Fruit fly (Drosophila melanogaster) whole organism, embryonic: Measurements from ENCODE around the gene dob.
A peak's percentile ranks its signal among the peaks of the same experiment; 100 is the strongest.

Experiments
- Ada2b ChIP-seq: fragments of 200-800 bp; sonication (Bioruptor generic); IDR thresholded peaks from 2 replicates; pipeline ENCODE4 v1.3.6; 2022; ENCODE audit warnings: missing biosample characterization, missing genetic modification characterization
- Antp ChIP-seq: fragments of 200-800 bp; sonication (Bioruptor generic); optimal IDR thresholded peaks from 3 replicates; lab custom pipeline; 2016; ENCODE audit warnings: missing biosample characterization, missing genetic modification characterization
- Awh ChIP-seq: fragments of 200-800 bp; sonication (Bioruptor generic); IDR thresholded peaks from 2 replicates; pipeline ENCODE4, ENCODE4 v1.3.6; 2022; ENCODE audit warnings: missing biosample characterization, missing genetic modification characterization
- CG10366 ChIP-seq: fragments of 200-800 bp; sonication (Bioruptor generic); IDR thresholded peaks from 2 replicates; pipeline ENCODE4 v1.3.6; 2022; ENCODE audit warnings: missing biosample characterization, missing genetic modification characterization
- CG10543 ChIP-seq: fragments of 200-800 bp; sonication (Bioruptor generic); optimal IDR thresholded peaks from 3 replicates; lab custom pipeline; 2017; ENCODE audit warnings: missing biosample characterization, mild to moderate bottlenecking, missing genetic modification characterization, moderate library complexity
- CG11696 ChIP-seq: fragments of 200-800 bp; sonication (Bioruptor generic); IDR thresholded peaks from 2 replicates; pipeline ENCODE4 v1.3.6; 2022; ENCODE audit warnings: missing biosample characterization, missing genetic modification characterization
- CG12219 ChIP-seq: fragments of 200-800 bp; sonication (Bioruptor generic); optimal IDR thresholded peaks from 3 replicates; lab custom pipeline; 2018; ENCODE audit warnings: missing biosample characterization, mild to moderate bottlenecking, missing genetic modification characterization
- CG12659 ChIP-seq: fragments of 200-800 bp; sonication (Bioruptor generic); optimal IDR thresholded peaks from 3 replicates; lab custom pipeline; 2017; ENCODE audit warnings: mild to moderate bottlenecking, missing biosample characterization, missing genetic modification reagents, missing genetic modification characterization
- CG12942 ChIP-seq: fragments of 200-800 bp; sonication (Bioruptor generic); optimal IDR thresholded peaks from 3 replicates; lab custom pipeline; 2016; ENCODE audit warnings: missing biosample characterization, missing genetic modification characterization
- CG13624 ChIP-seq: fragments of 200-800 bp; sonication (Bioruptor generic); optimal IDR thresholded peaks from 2 replicates; lab custom pipeline; 2016; ENCODE audit warnings: missing biosample characterization, missing genetic modification characterization
- CG15073 ChIP-seq: fragments of 200-800 bp; sonication (Bioruptor generic); optimal IDR thresholded peaks from 2 replicates; lab custom pipeline; 2016; ENCODE audit warnings: missing biosample characterization, missing genetic modification characterization
- CG15269 ChIP-seq: fragments of 200-800 bp; sonication (Bioruptor generic); optimal IDR thresholded peaks from 2 replicates; lab custom pipeline; 2018; ENCODE audit warnings: missing biosample characterization, mild to moderate bottlenecking, missing genetic modification characterization, moderate library complexity
- CG1603 ChIP-seq: fragments of 200-800 bp; sonication (Bioruptor generic); optimal IDR thresholded peaks from 2 replicates; lab custom pipeline; 2019; ENCODE audit warnings: missing biosample characterization, mild to moderate bottlenecking, missing genetic modification characterization, moderate library complexity
- CG16813 ChIP-seq: fragments of 200-800 bp; sonication (Bioruptor generic); IDR thresholded peaks from 3 replicates; pipeline ENCODE4 v1.3.6; 2022; ENCODE audit warnings: missing biosample characterization, missing genetic modification characterization; ENCODE audit not compliant: partially characterized antibody
- CG17568 ChIP-seq: fragments of 200-800 bp; sonication (Bioruptor generic); optimal IDR thresholded peaks from 2 replicates; lab custom pipeline; 2018; ENCODE audit warnings: missing biosample characterization, mild to moderate bottlenecking, missing genetic modification characterization, moderate library complexity
- CG1832 ChIP-seq: fragments of 200-800 bp; sonication (Bioruptor generic); optimal IDR thresholded peaks from 2 replicates; lab custom pipeline; 2017; ENCODE audit warnings: missing biosample characterization, mild to moderate bottlenecking, missing genetic modification characterization, inconsistent platforms
- CG2678 ChIP-seq: fragments of 200-800 bp; sonication (Bioruptor generic); optimal IDR thresholded peaks from 3 replicates; lab custom pipeline; 2019; ENCODE audit warnings: missing biosample characterization, mild to moderate bottlenecking, missing genetic modification characterization, moderate library complexity
- CG3065 ChIP-seq: fragments of 200-800 bp; sonication (Bioruptor generic); optimal IDR thresholded peaks from 2 replicates; lab custom pipeline; 2016; ENCODE audit warnings: missing biosample characterization, missing genetic modification characterization
- CG34422 ChIP-seq: fragments of 200-800 bp; sonication (Bioruptor generic); IDR thresholded peaks from 3 replicates; pipeline ENCODE4 v1.3.6; 2022; ENCODE audit warnings: missing biosample characterization, missing genetic modification characterization
- CG3847 ChIP-seq: fragments of 200-800 bp; sonication (Bioruptor generic); IDR thresholded peaks from 2 replicates; pipeline ENCODE4 v1.3.6; 2022; ENCODE audit warnings: missing biosample characterization, missing genetic modification characterization
- CG43689 ChIP-seq: fragments of 200-800 bp; sonication (Bioruptor generic); IDR thresholded peaks from 2 replicates; pipeline ENCODE4 v1.3.6; 2022; ENCODE audit warnings: missing biosample characterization, missing genetic modification characterization
- Dip3 ChIP-seq: fragments of 200-800 bp; sonication (Bioruptor generic); optimal IDR thresholded peaks from 3 replicates; lab custom pipeline; 2016; ENCODE audit warnings: missing biosample characterization, missing genetic modification characterization
- Dp ChIP-seq: fragments of 200-800 bp; sonication (Bioruptor generic); optimal IDR thresholded peaks from 2 replicates; lab custom pipeline; 2018; ENCODE audit warnings: missing biosample characterization, mild to moderate bottlenecking, missing genetic modification characterization, moderate library complexity
- GATAe ChIP-seq: fragments of 200-800 bp; sonication (Bioruptor generic); conservative IDR thresholded peaks from 2 replicates; pipeline ENCODE4 v1.3.6; 2022; ENCODE audit warnings: missing biosample characterization, missing genetic modification characterization
- HLHmδ ChIP-seq: fragments of 200-800 bp; sonication (Bioruptor generic); optimal IDR thresholded peaks from 2 replicates; lab custom pipeline; 2018; ENCODE audit warnings: missing biosample characterization, mild to moderate bottlenecking, missing genetic modification characterization, moderate library complexity
- Hr78 ChIP-seq, 2 experiments: fragments of 200-800 bp in 1 of 2; fragments of >200 bp in 1 of 2; sonication (Bioruptor generic) in 1 of 2; optimal IDR thresholded peaks; 2 replicates each; lab custom pipeline; 2017 to 2019; ENCODE audit warnings: missing biosample characterization in 2 of 2, missing genetic modification characterization in 2 of 2, mild to moderate bottlenecking in 1 of 2, moderate library complexity in 1 of 2
- Max ChIP-seq: fragments of 200-800 bp; sonication (Bioruptor generic); optimal IDR thresholded peaks from 2 replicates; lab custom pipeline; 2016; ENCODE audit warnings: missing biosample characterization, mild to moderate bottlenecking, missing genetic modification characterization
- Med ChIP-seq: fragments of 200-800 bp; sonication (Bioruptor generic); peaks from one replicate; lab custom pipeline; 2016; ENCODE audit warnings: missing biosample characterization, missing genetic modification characterization, mild to moderate bottlenecking, inconsistent platforms, moderate library complexity
- NK7.1 ChIP-seq: fragments of 200-800 bp; sonication (Bioruptor generic); optimal IDR thresholded peaks from 3 replicates; lab custom pipeline; 2016; ENCODE audit warnings: missing biosample characterization, missing genetic modification characterization
- Tbp ChIP-seq: fragments of >200 bp; optimal IDR thresholded peaks from 2 replicates; lab custom pipeline; 2018; ENCODE audit warnings: missing biosample characterization, missing genetic modification characterization
- YL-1 ChIP-seq: fragments of 200-800 bp; sonication (Bioruptor generic); optimal IDR thresholded peaks from 3 replicates; lab custom pipeline; 2017; ENCODE audit warnings: missing biosample characterization, mild to moderate bottlenecking, missing genetic modification characterization
- al ChIP-seq: fragments of 200-800 bp; sonication (Bioruptor generic); IDR thresholded peaks from 2 replicates; pipeline ENCODE4 v1.3.6; 2022; ENCODE audit warnings: missing biosample characterization, missing genetic modification characterization
- crol ChIP-seq: fragments of 200-800 bp; sonication (Bioruptor generic); IDR thresholded peaks from 2 replicates; pipeline ENCODE4 v1.3.6; 2022; ENCODE audit warnings: missing biosample characterization, missing genetic modification characterization
- crp ChIP-seq, 2 experiments: fragments of 200-800 bp; sonication (Bioruptor generic); optimal IDR thresholded peaks; 2 replicates in 1 of 2; 3 replicates in 1 of 2; lab custom pipeline; 2017; ENCODE audit warnings: missing biosample characterization in 2 of 2, missing genetic modification characterization in 2 of 2, mild to moderate bottlenecking in 1 of 2, moderate library complexity in 1 of 2
- cwo ChIP-seq: fragments of 200-800 bp; sonication (Bioruptor generic); optimal IDR thresholded peaks from 3 replicates; lab custom pipeline; 2017; ENCODE audit warnings: missing biosample characterization, missing genetic modification characterization, mild to moderate bottlenecking, moderate library complexity, missing genetic modification reagents
- exex ChIP-seq: fragments of 200-800 bp; sonication (Bioruptor generic); optimal IDR thresholded peaks from 4 replicates; lab custom pipeline; 2018; ENCODE audit warnings: missing biosample characterization, mild to moderate bottlenecking, missing genetic modification characterization, moderate library complexity
- fd96Cb ChIP-seq: fragments of 200-800 bp; sonication (Bioruptor generic); optimal IDR thresholded peaks from 2 replicates; lab custom pipeline; 2018; ENCODE audit warnings: missing biosample characterization, mild to moderate bottlenecking, missing genetic modification characterization, moderate library complexity
- jigr1 ChIP-seq: fragments of 200-800 bp; sonication (Bioruptor generic); IDR thresholded peaks from 3 replicates; pipeline ENCODE4 v1.3.6; 2022; ENCODE audit warnings: missing biosample characterization, missing genetic modification characterization
- nerfin-2 ChIP-seq: fragments of 200-800 bp; sonication (Bioruptor generic); IDR thresholded peaks from 2 replicates; pipeline ENCODE4 v1.3.6; 2022; ENCODE audit warnings: missing biosample characterization, missing genetic modification characterization; ENCODE audit not compliant: partially characterized antibody
- nom ChIP-seq: fragments of 200-800 bp; sonication (Bioruptor generic); optimal IDR thresholded peaks from 2 replicates; lab custom pipeline; 2017; ENCODE audit warnings: missing biosample characterization, missing genetic modification characterization, mild to moderate bottlenecking, moderate library complexity, missing genetic modification reagents
- pan ChIP-seq, 4 experiments: fragments of >200 bp in 3 of 4; fragments of 200-800 bp in 1 of 4; sonication (Bioruptor generic) in 1 of 4; optimal IDR thresholded peaks in 3 of 4; IDR thresholded peaks in 1 of 4; 2 replicates each; pipeline versions ENCODE4 v1.3.6 to Lab custom; 2017 to 2022; ENCODE audit warnings: missing biosample characterization in 2 of 4, missing genetic modification characterization in 2 of 4, mixed read lengths in 1 of 4
- pb ChIP-seq: fragments of 200-800 bp; sonication (Bioruptor generic); optimal IDR thresholded peaks from 3 replicates; lab custom pipeline; 2016; ENCODE audit warnings: missing biosample characterization, missing genetic modification characterization
- psq ChIP-seq: fragments of 200-800 bp; sonication (Bioruptor generic); optimal IDR thresholded peaks from 2 replicates; lab custom pipeline; 2017; ENCODE audit warnings: missing biosample characterization, missing genetic modification characterization
- run ChIP-seq: fragments of 200-800 bp; sonication (Bioruptor generic); optimal IDR thresholded peaks from 3 replicates; lab custom pipeline; 2018; ENCODE audit warnings: missing biosample characterization, mild to moderate bottlenecking, missing genetic modification characterization
- sens ChIP-seq: fragments of 200-800 bp; sonication (Bioruptor generic); peaks from one replicate; lab custom pipeline; 2016; ENCODE audit warnings: missing biosample characterization, missing genetic modification characterization
- sim ChIP-seq: fragments of 200-800 bp; sonication (Bioruptor generic); IDR thresholded peaks from 2 replicates; pipeline ENCODE4 v1.3.6; 2022; ENCODE audit warnings: missing biosample characterization, missing genetic modification characterization
- sisA ChIP-seq: fragments of 200-800 bp; sonication (Bioruptor generic); IDR thresholded peaks from 2 replicates; pipeline ENCODE4 v1.3.6; 2022; ENCODE audit warnings: missing biosample characterization, missing genetic modification characterization
- sob ChIP-seq: fragments of 200-800 bp; sonication (Bioruptor generic); IDR thresholded peaks from 2 replicates; pipeline ENCODE4 v1.3.6; 2022; ENCODE audit warnings: missing biosample characterization, missing genetic modification characterization

dob gene

DNA sequence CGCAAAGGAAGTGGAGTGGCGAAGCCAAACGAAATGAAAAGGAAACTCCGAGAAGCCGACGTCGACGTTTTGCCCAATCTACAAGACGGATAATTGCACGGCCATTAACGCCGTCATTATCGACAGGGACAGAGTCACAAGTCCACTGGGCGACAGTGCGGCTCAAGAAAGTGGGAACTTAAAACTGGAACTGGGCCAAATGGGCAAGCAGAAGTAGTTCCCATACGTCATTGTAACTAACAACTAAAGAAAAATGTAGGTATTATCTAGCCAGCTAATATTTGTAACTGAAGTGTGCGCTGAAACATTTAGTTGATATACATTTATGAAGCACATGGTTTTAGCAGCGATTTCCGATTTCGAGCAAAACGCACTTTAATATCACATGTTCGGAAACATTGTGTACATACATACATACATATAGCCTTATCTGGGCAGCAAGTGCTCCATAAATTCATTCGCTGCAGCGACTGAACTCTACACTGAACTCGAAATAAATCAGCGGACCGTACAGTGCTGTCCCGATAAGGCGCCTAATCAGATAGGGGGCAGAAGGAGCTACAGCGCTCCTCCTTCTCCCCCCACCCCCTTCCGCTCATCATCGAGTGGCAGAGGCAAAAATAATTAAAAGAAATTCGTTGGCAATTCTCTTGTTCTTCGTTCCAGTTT lies 4.1 kb downstream of the dob start (continued):
- TF ChIP-seq pan (optimal IDR thresholded peaks at IDR 0.05; lab: Kevin White, UChicago) (no peak), pan (GFP tag; optimal IDR thresholded peaks at IDR 0.05 in 1 of 2, IDR thresholded peaks at IDR 0.05 in 1 of 2) (no peak), Max (no peak), CG3065 (GFP tag; lab: Kevin White, UChicago) (no peak), sens (peak; percentile 64), HLHmδ (no peak), psq (GFP tag; lab: Kevin White, UChicago) (no peak), pb (GFP tag; lab: Kevin White, UChicago) (no peak), CG12659 (no peak), jigr1 (GFP tag; lab: Robert Waterston, UW) (no peak), al (peak; percentile 4; the same call in 1 of the 2 replicates), fd96Cb (tag; lab: Kevin White, UChicago) (no peak), crol (GFP tag; lab: Robert Waterston, UW) (peak; percentile 77), CG1832 (no peak), CG15269 (tag; lab: Kevin White, UChicago) (no peak), NK7.1 (GFP tag; lab: Kevin White, UChicago) (no peak), CG3847 (GFP tag; lab: Robert Waterston, UW) (no peak), sob (GFP tag; lab: Robert Waterston, UW) (peak; percentile 49; the same call in 1 of the 2 replicates), Ada2b (GFP tag; lab: Robert Waterston, UW) (no peak), exex (tag; lab: Kevin White, UChicago) (peak; percentile 63), CG17568 (GFP tag; lab: Kevin White, UChicago) (no peak), YL-1 (GFP tag; lab: Kevin White, UChicago) (no peak), nerfin-2 (GFP tag; lab: Robert Waterston, UW) (no peak), CG2678 (tag; lab: Kevin White, UChicago) (no peak), sim (GFP tag; lab: Robert Waterston, UW) (no peak), nom (GFP tag; lab: Kevin White, UChicago) (peak; percentile 88), crp (GFP tag; optimal IDR thresholded peaks at IDR 0.05; lab: Kevin White, UChicago) (no peak), CG12219 (GFP tag; lab: Kevin White, UChicago) (no peak), CG43689 (no peak), CG16813 (GFP tag; lab: Robert Waterston, UW) (no peak), CG10366 (GFP tag; lab: Robert Waterston, UW) (no peak), Med (GFP tag; lab: Kevin White, UChicago) (peak; percentile 2), Tbp (no peak), CG34422 (0 out of 3 replicates have a peak, but pooled peaks have one; percentile 17), sisA (GFP tag; lab: Robert Waterston, UW) (no peak), Antp (GFP tag; lab: Kevin White, UChicago) (no peak), CG10543 (GFP tag; lab: Kevin White, UChicago) (peak; percentile 18), CG13624 (no peak), run (tag; lab: Kevin White, UChicago) (no peak), Awh (no peak), CG11696 (GFP tag; lab: Robert Waterston, UW) (peak; percentile 34; the same call in 1 of the 2 replicates), Hr78 (GFP tag; optimal IDR thresholded peaks at IDR 0.05; lab: Kevin White, UChicago) (peak in 1 of 2 experiments; percentile 46), GATAe (GFP tag; lab: Robert Waterston, UW) (no peak; the same call in 1 of the 2 replicates), Dip3 (GFP tag; lab: Kevin White, UChicago) (no peak), CG15073 (GFP tag; lab: Kevin White, UChicago) (peak; percentile 58), CG12942 (GFP tag; lab: Kevin White, UChicago) (no peak), cwo (GFP tag; lab: Kevin White, UChicago) (peak; percentile 45), Dp (GFP tag; lab: Kevin White, UChicago) (no peak), CG1603 (tag; lab: Kevin White, UChicago) (no peak)
